Fruit fly (Drosophila melanogaster) whole organism, embryonic: ENCODE data around the gene Pdh.

Source experiments
- Adf1 ChIP-seq: fragments of 200-800 bp; sonication (Bioruptor generic); IDR thresholded peaks from 2 replicates; pipeline ENCODE4 v1.3.6; 2022; ENCODE audit warnings: missing biosample characterization, missing genetic modification characterization
- BtbVII ChIP-seq: fragments of 200-800 bp; sonication (Bioruptor generic); optimal IDR thresholded peaks from 3 replicates; lab custom pipeline; 2017; ENCODE audit warnings: missing biosample characterization, mild to moderate bottlenecking, missing genetic modification characterization
- CG10267 ChIP-seq: fragments of 200-800 bp; sonication (Bioruptor generic); optimal IDR thresholded peaks from 2 replicates; lab custom pipeline; 2018; ENCODE audit warnings: missing biosample characterization, mild to moderate bottlenecking, missing genetic modification characterization, moderate library complexity
- CG12391 ChIP-seq: fragments of 200-800 bp; sonication (Bioruptor generic); optimal IDR thresholded peaks from 3 replicates; lab custom pipeline; 2018; ENCODE audit warnings: missing biosample characterization, mild to moderate bottlenecking, missing genetic modification characterization, moderate library complexity
- CG13287 ChIP-seq: fragments of 200-800 bp; sonication (Bioruptor generic); IDR thresholded peaks from 2 replicates; pipeline ENCODE4 v1.3.6; 2022; ENCODE audit warnings: missing biosample characterization, missing genetic modification characterization; ENCODE audit not compliant: partially characterized antibody
- CG14014 ChIP-seq: fragments of 200-800 bp; sonication (Bioruptor generic); IDR thresholded peaks from 2 replicates; pipeline ENCODE4 v1.3.6; 2022; ENCODE audit warnings: missing biosample characterization, missing genetic modification characterization
- CG14710 ChIP-seq: fragments of 200-800 bp; sonication (Bioruptor generic); optimal IDR thresholded peaks from 3 replicates; lab custom pipeline; 2019; ENCODE audit warnings: missing biosample characterization, mild to moderate bottlenecking, missing genetic modification characterization, moderate library complexity
- CG15269 ChIP-seq: fragments of 200-800 bp; sonication (Bioruptor generic); optimal IDR thresholded peaks from 2 replicates; lab custom pipeline; 2018; ENCODE audit warnings: missing biosample characterization, mild to moderate bottlenecking, missing genetic modification characterization, moderate library complexity
- CG1529 ChIP-seq: fragments of 200-800 bp; sonication (Bioruptor generic); optimal IDR thresholded peaks from 3 replicates; lab custom pipeline; 2018; ENCODE audit warnings: missing biosample characterization, missing genetic modification characterization
- CG16815 ChIP-seq: fragments of 200-800 bp; sonication (Bioruptor generic); optimal IDR thresholded peaks from 3 replicates; lab custom pipeline; 2017; ENCODE audit warnings: missing biosample characterization, mild to moderate bottlenecking, missing genetic modification characterization
- CG17385 ChIP-seq: fragments of 200-800 bp; sonication (Bioruptor generic); optimal IDR thresholded peaks from 3 replicates; lab custom pipeline; 2018; ENCODE audit warnings: missing biosample characterization, mild to moderate bottlenecking, missing genetic modification characterization
- CG18011 ChIP-seq: fragments of 200-800 bp; sonication (Bioruptor generic); optimal IDR thresholded peaks from 2 replicates; lab custom pipeline; 2017; ENCODE audit warnings: missing biosample characterization, missing genetic modification characterization, mild to moderate bottlenecking, moderate library complexity, missing genotype
- CG18619 ChIP-seq: fragments of 200-800 bp; sonication (Bioruptor generic); optimal IDR thresholded peaks from 3 replicates; lab custom pipeline; 2017; ENCODE audit warnings: missing biosample characterization, mild to moderate bottlenecking, missing genetic modification characterization
- CG30403 ChIP-seq: fragments of 200-800 bp; sonication (Bioruptor generic); optimal IDR thresholded peaks from 3 replicates; lab custom pipeline; 2016; ENCODE audit warnings: missing biosample characterization, missing genetic modification characterization
- CG3065 ChIP-seq: fragments of 200-800 bp; sonication (Bioruptor generic); optimal IDR thresholded peaks from 2 replicates; lab custom pipeline; 2016; ENCODE audit warnings: missing biosample characterization, missing genetic modification characterization
- CG34422 ChIP-seq: fragments of 200-800 bp; sonication (Bioruptor generic); IDR thresholded peaks from 3 replicates; pipeline ENCODE4 v1.3.6; 2022; ENCODE audit warnings: missing biosample characterization, missing genetic modification characterization
- CG4617 ChIP-seq: fragments of 200-800 bp; sonication (Bioruptor generic); optimal IDR thresholded peaks from 3 replicates; lab custom pipeline; 2016; ENCODE audit warnings: missing biosample characterization, missing genetic modification characterization, borderline replicate concordance
- CG4854 ChIP-seq: fragments of 200-800 bp; sonication (Bioruptor generic); optimal IDR thresholded peaks from 2 replicates; lab custom pipeline; 2016; ENCODE audit warnings: missing biosample characterization, missing genetic modification characterization, inconsistent platforms
- CG5180 ChIP-seq: fragments of 200-800 bp; sonication (Bioruptor generic); optimal IDR thresholded peaks from 3 replicates; lab custom pipeline; 2017; ENCODE audit warnings: missing biosample characterization, missing genetic modification characterization, mild to moderate bottlenecking, moderate library complexity, missing genetic modification reagents
- CG7271 ChIP-seq: fragments of 200-800 bp; sonication (Bioruptor generic); optimal IDR thresholded peaks from 2 replicates; lab custom pipeline; 2018; ENCODE audit warnings: missing biosample characterization, mild to moderate bottlenecking, missing genetic modification characterization, moderate library complexity
- CG7987 ChIP-seq: fragments of 200-800 bp; sonication (Bioruptor generic); optimal IDR thresholded peaks from 2 replicates; lab custom pipeline; 2018; ENCODE audit warnings: missing biosample characterization, mild to moderate bottlenecking, missing genetic modification characterization, moderate library complexity
- CG8765 ChIP-seq: fragments of 200-800 bp; sonication (Bioruptor generic); IDR thresholded peaks from 2 replicates; pipeline ENCODE4 v1.3.6; 2022; ENCODE audit warnings: missing biosample characterization, missing genetic modification characterization
- CG8944 ChIP-seq: fragments of 200-800 bp; sonication (Bioruptor generic); optimal IDR thresholded peaks from 3 replicates; lab custom pipeline; 2016; ENCODE audit warnings: missing biosample characterization, missing genetic modification characterization
- Deaf1 ChIP-seq: fragments of 200-800 bp; optimal IDR thresholded peaks from 3 replicates; lab custom pipeline; 2019; ENCODE audit warnings: missing biosample characterization, mild to moderate bottlenecking, missing genetic modification characterization, moderate library complexity
- Dll ChIP-seq: fragments of 200-800 bp; sonication (Bioruptor generic); IDR thresholded peaks from 4 replicates; pipeline ENCODE4 v1.3.6; 2022; ENCODE audit warnings: missing biosample characterization, missing genetic modification characterization; ENCODE audit not compliant: partially characterized antibody
- E2f2 ChIP-seq: fragments of 200-800 bp; sonication (Bioruptor generic); IDR thresholded peaks from 2 replicates; pipeline ENCODE4 v1.3.6; 2022; ENCODE audit warnings: missing biosample characterization, missing genetic modification characterization
- HLH4C ChIP-seq: fragments of 200-800 bp; sonication (Bioruptor generic); IDR thresholded peaks from 3 replicates; pipeline ENCODE4 v1.3.6; 2022; ENCODE audit warnings: missing biosample characterization, missing genetic modification characterization; ENCODE audit not compliant: partially characterized antibody
- MESR4 ChIP-seq: fragments of 200-800 bp; sonication (Bioruptor generic); optimal IDR thresholded peaks from 2 replicates; lab custom pipeline; 2018; ENCODE audit warnings: missing biosample characterization, mild to moderate bottlenecking, missing genetic modification characterization, moderate library complexity
- Mad ChIP-seq: fragments of 200-800 bp; sonication (Bioruptor generic); optimal IDR thresholded peaks from 2 replicates; lab custom pipeline; 2016; ENCODE audit warnings: missing biosample characterization, missing genetic modification characterization
- Sin3A ChIP-seq: fragments of >200 bp; optimal IDR thresholded peaks from 2 replicates; lab custom pipeline; 2018
- Spps ChIP-seq: fragments of 200-800 bp; sonication (Bioruptor generic); optimal IDR thresholded peaks from 2 replicates; lab custom pipeline; 2018; ENCODE audit warnings: missing biosample characterization, mild to moderate bottlenecking, missing genetic modification characterization
- ap ChIP-seq: fragments of 200-800 bp; sonication (Bioruptor generic); IDR thresholded peaks from 2 replicates; pipeline ENCODE4 v1.3.6; 2022; ENCODE audit warnings: missing biosample characterization, missing genetic modification characterization
- corto ChIP-seq: fragments of 200-800 bp; sonication (Bioruptor generic); optimal IDR thresholded peaks from 2 replicates; lab custom pipeline; 2016; ENCODE audit warnings: missing biosample characterization, mild to moderate bottlenecking, missing genetic modification characterization, moderate library complexity
- crp ChIP-seq, 2 experiments: fragments of 200-800 bp; sonication (Bioruptor generic); optimal IDR thresholded peaks; 2 replicates in 1 of 2; 3 replicates in 1 of 2; lab custom pipeline; 2017; ENCODE audit warnings: missing biosample characterization in 2 of 2, missing genetic modification characterization in 2 of 2, mild to moderate bottlenecking in 1 of 2, moderate library complexity in 1 of 2
- kah ChIP-seq: fragments of 200-800 bp; sonication (Bioruptor generic); optimal IDR thresholded peaks from 2 replicates; lab custom pipeline; 2018; ENCODE audit warnings: missing biosample characterization, mild to moderate bottlenecking, missing genetic modification characterization
- klu ChIP-seq: fragments of 200-800 bp; sonication (Bioruptor generic); IDR thresholded peaks from 2 replicates; pipeline ENCODE4 v1.3.6; 2022; ENCODE audit warnings: missing biosample characterization, missing genetic modification characterization
- lola ChIP-seq, 3 experiments: fragments of >200 bp in 2 of 3; fragments of 200-800 bp in 1 of 3; sonication (Bioruptor generic) in 1 of 3; optimal IDR thresholded peaks; 2 replicates each; lab custom pipeline; 2017 to 2019; ENCODE audit warnings: missing biosample characterization in 3 of 3, missing genetic modification characterization in 3 of 3, mild to moderate bottlenecking in 1 of 3, moderate library complexity in 1 of 3
- nmo ChIP-seq: fragments of 200-800 bp; sonication (Bioruptor generic); optimal IDR thresholded peaks from 2 replicates; lab custom pipeline; 2018; ENCODE audit warnings: missing biosample characterization, mild to moderate bottlenecking, missing genetic modification characterization, moderate library complexity
- pros ChIP-seq: fragments of 200-800 bp; sonication (Bioruptor generic); optimal IDR thresholded peaks from 3 replicates; lab custom pipeline; 2019; ENCODE audit warnings: missing biosample characterization, mild to moderate bottlenecking, missing genetic modification characterization, moderate library complexity
- psq ChIP-seq: fragments of 200-800 bp; sonication (Bioruptor generic); optimal IDR thresholded peaks from 2 replicates; lab custom pipeline; 2017; ENCODE audit warnings: missing biosample characterization, missing genetic modification characterization
- pum ChIP-seq: fragments of 200-800 bp; sonication (Bioruptor generic); optimal IDR thresholded peaks from 2 replicates; lab custom pipeline; 2016; ENCODE audit warnings: missing biosample characterization, missing genetic modification characterization
- pzg ChIP-seq: fragments of 200-800 bp; sonication (Bioruptor generic); optimal IDR thresholded peaks from 3 replicates; lab custom pipeline; 2018; ENCODE audit warnings: missing biosample characterization, mild to moderate bottlenecking, missing genetic modification characterization, moderate library complexity
- scrt ChIP-seq: fragments of 200-800 bp; sonication (Bioruptor generic); optimal IDR thresholded peaks from 2 replicates; lab custom pipeline; 2018; ENCODE audit warnings: missing biosample characterization, mild to moderate bottlenecking, missing genetic modification characterization, moderate library complexity
- shn ChIP-seq: fragments of 200-800 bp; sonication (Bioruptor generic); optimal IDR thresholded peaks from 3 replicates; lab custom pipeline; 2016; ENCODE audit warnings: missing biosample characterization, missing genetic modification characterization
- slbo ChIP-seq: fragments of 200-800 bp; sonication (Bioruptor generic); IDR thresholded peaks from 2 replicates; pipeline ENCODE4 v1.3.6; 2022; ENCODE audit warnings: missing biosample characterization, missing genetic modification characterization
- stwl ChIP-seq: fragments of 200-800 bp; sonication (Bioruptor generic); optimal IDR thresholded peaks from 3 replicates; lab custom pipeline; 2018; ENCODE audit warnings: missing biosample characterization, mild to moderate bottlenecking, missing genetic modification characterization, moderate library complexity
- trem ChIP-seq: fragments of 200-800 bp; optimal IDR thresholded peaks from 3 replicates; lab custom pipeline; 2019; ENCODE audit warnings: missing biosample characterization, mild to moderate bottlenecking, missing genetic modification characterization, moderate library complexity
- vvl ChIP-seq: fragments of 200-800 bp; sonication (Bioruptor generic); IDR thresholded peaks from 2 replicates; pipeline ENCODE4 v1.3.6; 2022; ENCODE audit warnings: missing biosample characterization, missing genetic modification characterization
- zen ChIP-seq: fragments of 200-800 bp; sonication (Bioruptor generic); optimal IDR thresholded peaks from 3 replicates; lab custom pipeline; 2018; ENCODE audit warnings: missing biosample characterization, mild to moderate bottlenecking, missing genetic modification characterization, moderate library complexity

Gene Pdh

dm6 chr3L:16351770-16352429, 2.2 kb downstream of the Pdh start, which contains the start of the genes Golgin104 and Tcs3 (continued):
- TF ChIP-seq scrt (GFP tag; lab: Kevin White, UChicago) (peak; percentile 92), MESR4 (GFP tag; lab: Kevin White, UChicago) (peak; percentile 56), CG14710 (peak; percentile 30), CG7987 (GFP tag; lab: Kevin White, UChicago) (no peak), CG30403 (GFP tag; lab: Kevin White, UChicago) (no peak), pzg (GFP tag; lab: Kevin White, UChicago) (peak; percentile 75), HLH4C (GFP tag; lab: Robert Waterston, UW) (0 out of 3 replicates have a peak, but pooled peaks have one; percentile 17), corto (GFP tag; lab: Kevin White, UChicago) (no peak), CG14014 (GFP tag; lab: Robert Waterston, UW) (no peak), psq (GFP tag; lab: Kevin White, UChicago) (no peak), nmo (GFP tag; lab: Kevin White, UChicago) (peak; percentile 8), slbo (GFP tag; lab: Robert Waterston, UW) (no peak), CG15269 (tag; lab: Kevin White, UChicago) (no peak), crp (GFP tag; optimal IDR thresholded peaks at IDR 0.05; lab: Kevin White, UChicago) (peak; percentile 91 to 96), CG18619 (no peak), Mad (GFP tag; lab: Kevin White, UChicago) (no peak), CG3065 (GFP tag; lab: Kevin White, UChicago) (no peak), CG7271 (tag; lab: Kevin White, UChicago) (no peak), Dll (GFP tag; lab: Robert Waterston, UW) (peak; percentile 38; the same call in 1 of the 4 replicates), CG8765 (GFP tag; lab: Robert Waterston, UW) (no peak), shn (GFP tag; lab: Kevin White, UChicago) (no peak), zen (tag; lab: Kevin White, UChicago) (peak; percentile 73), kah (GFP tag; lab: Kevin White, UChicago) (peak; percentile 52), Deaf1 (tag; lab: Kevin White, UChicago) (no peak), pros (GFP tag; lab: Kevin White, UChicago) (no peak), stwl (peak; percentile 75), Adf1 (no peak), CG12391 (tag; lab: Kevin White, UChicago) (no peak), pum (GFP tag; lab: Kevin White, UChicago) (no peak), CG1529 (no peak), ap (GFP tag; lab: Robert Waterston, UW) (no peak), klu (GFP tag; lab: Robert Waterston, UW) (no peak), BtbVII (no peak), CG34422 (GFP tag; lab: Robert Waterston, UW) (peak; percentile 49; the same call in 1 of the 3 replicates), vvl (GFP tag; lab: Robert Waterston, UW) (peak; percentile 19; the same call in 1 of the 2 replicates), CG5180 (GFP tag; lab: Kevin White, UChicago) (no peak), lola (GFP tag; optimal IDR thresholded peaks at IDR 0.05; lab: Kevin White, UChicago) (no peak), CG16815 (GFP tag; lab: Kevin White, UChicago) (no peak), E2f2 (GFP tag; lab: Robert Waterston, UW) (peak; percentile 59), Sin3A (lab: Kevin White, UChicago) (peak; percentile 69), CG8944 (GFP tag; lab: Kevin White, UChicago) (no peak), CG10267 (peak; percentile 3), CG4617 (peak; percentile 82), Spps (tag; lab: Kevin White, UChicago) (no peak), CG17385 (GFP tag; lab: Kevin White, UChicago) (no peak), CG4854 (GFP tag; lab: Kevin White, UChicago) (no peak), CG18011 (GFP tag; lab: Kevin White, UChicago) (no peak), CG13287 (GFP tag; lab: Robert Waterston, UW) (peak; percentile 49; the same call in 1 of the 2 replicates), trem (tag; lab: Kevin White, UChicago) (peak; percentile 99)
